Worm (Caenorhabditis elegans) whole organism, midembryonic: ENCODE data around the gene T09A12.1.

ENCODE experiments used
- T22C8.4 ChIP-seq: fragments of 200-800 bp; sonication (Bioruptor generic); IDR thresholded peaks from 2 replicates; pipeline ENCODE4 v1.3.6; 2022; ENCODE audit warnings: missing genetic modification characterization, missing compliant biosample characterization
- flt-1 ChIP-seq: fragments of 200-800 bp; sonication (Bioruptor generic); IDR thresholded peaks from 2 replicates; pipeline ENCODE4 v1.3.6; 2022; ENCODE audit warnings: missing genetic modification characterization, missing compliant biosample characterization
- klf-2 ChIP-seq: fragments of 200-800 bp; sonication (Bioruptor generic); conservative IDR thresholded peaks from 2 replicates; pipeline ENCODE4 v1.3.6; 2022; ENCODE audit warnings: missing genetic modification reagents, missing genetic modification characterization, missing compliant biosample characterization
- med-1 ChIP-seq: sonication (generic microtip); optimal IDR thresholded peaks from 2 replicates; lab custom pipeline; 2017; ENCODE audit warnings: missing genetic modification characterization, mild to moderate bottlenecking, missing compliant biosample characterization, antibody characterized with exemption, missing genetic modification reagents; ENCODE audit not compliant: insufficient read depth
- ref-1 ChIP-seq: fragments of 200-800 bp; sonication (Bioruptor generic); conservative IDR thresholded peaks from 2 replicates; pipeline ENCODE4 v1.3.6; 2022; ENCODE audit warnings: missing genetic modification reagents, missing genetic modification characterization, missing compliant biosample characterization
- ztf-23 ChIP-seq: fragments of 200-800 bp; sonication (Bioruptor generic); IDR thresholded peaks from 2 replicates; pipeline ENCODE4 v1.3.6; 2022; ENCODE audit warnings: missing genetic modification reagents, missing genetic modification characterization, missing compliant biosample characterization
- ztf-29 ChIP-seq: fragments of 200-800 bp; sonication (Bioruptor generic); IDR thresholded peaks from 2 replicates; pipeline ENCODE4 v1.3.6; 2022; ENCODE audit warnings: missing genetic modification reagents, missing genetic modification characterization, missing compliant biosample characterization

DNA sequence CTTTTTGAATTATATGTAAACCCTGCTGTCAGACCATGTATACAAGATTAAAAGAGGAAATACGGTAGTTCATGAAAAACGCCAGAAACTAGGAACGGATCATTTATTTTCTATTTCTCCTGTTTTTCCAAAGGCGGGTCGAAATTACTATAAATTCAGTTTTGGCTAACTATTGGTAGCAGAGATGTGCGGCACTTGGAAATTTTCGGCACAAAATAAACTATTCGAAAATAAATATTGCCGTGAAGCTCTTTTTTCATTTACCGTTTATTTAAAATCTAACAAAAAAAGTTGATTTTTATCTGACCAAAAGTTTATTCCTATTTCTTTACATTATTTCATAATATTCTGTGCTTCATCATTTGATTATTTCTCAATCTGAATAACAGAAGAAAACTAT is at the start of gene T09A12.1:
- TF ChIP-seq ztf-23 (GFP tag; lab: Robert Waterston, UW) (no peak), ztf-29 (GFP tag; lab: Robert Waterston, UW) (no peak), flt-1 (GFP tag; lab: Robert Waterston, UW) (no peak), T22C8.4 (no peak), klf-2 (GFP tag; lab: Robert Waterston, UW) (no peak), ref-1 (no peak), med-1 (no peak)
